Fruit fly (Drosophila melanogaster): ENCODE data around the gene Non2.
A peak's percentile ranks its signal among the peaks of the same experiment; 100 is the strongest.

The Non2 gene

DNA sequence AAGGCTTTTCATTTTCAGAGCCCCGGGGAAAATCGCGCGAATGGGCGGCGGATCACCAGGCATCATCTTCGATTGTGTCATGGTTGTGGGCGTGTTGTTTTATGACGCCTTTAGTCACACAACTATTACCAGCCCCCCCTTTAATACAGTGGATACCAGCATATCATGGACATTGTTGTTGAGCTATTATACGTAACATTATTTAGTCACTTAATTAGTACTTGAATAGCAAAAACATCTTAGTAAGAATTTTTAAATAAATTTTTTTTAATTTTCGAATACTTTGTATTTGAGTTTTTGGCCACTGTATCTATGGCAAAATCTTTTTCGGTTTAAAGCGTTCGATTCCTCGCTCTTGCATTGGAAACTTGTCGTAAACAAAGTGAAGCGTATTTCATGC lies 3.0 kb upstream of the Non2 start (continued):
- TF ChIP-seq row (GFP tag; IDR thresholded peaks at IDR 0.05), result peak; percentile 62
- TF ChIP-seq CG10959 (GFP tag; IDR thresholded peaks at IDR 0.05), result no peak
- no peak for TF ChIP-seq crol (GFP tag; IDR thresholded peaks at IDR 0.05)
- TF ChIP-seq CG34224 (GFP tag; IDR thresholded peaks at IDR 0.05; ENCODE audit: partially characterized antibody), result no peak
- TF ChIP-seq prd (optimal IDR thresholded peaks at IDR 0.05), result no peak
- peak; percentile 42; the same call in 2 of the 3 replicates for TF ChIP-seq prd (GFP tag; IDR thresholded peaks at IDR 0.05)
- TF ChIP-seq CG8765 (GFP tag; IDR thresholded peaks at IDR 0.05), result no peak
- TF ChIP-seq gem (tag; optimal IDR thresholded peaks at IDR 0.05), result peak; percentile 25
- TF ChIP-seq CG10431 (GFP tag; optimal IDR thresholded peaks at IDR 0.05), result no peak
- peak; percentile 47 for TF ChIP-seq CG10366 (GFP tag; IDR thresholded peaks at IDR 0.05)
- no peak for TF ChIP-seq CG8290 (GFP tag; optimal IDR thresholded peaks at IDR 0.05)
- no peak for TF ChIP-seq CG8290 (tag; optimal IDR thresholded peaks at IDR 0.05)
- TF ChIP-seq CG7839 (tag; optimal IDR thresholded peaks at IDR 0.05), result peak; percentile 35
- TF ChIP-seq CG2712 (tag; optimal IDR thresholded peaks at IDR 0.05), result peak; percentile 27

DNA sequence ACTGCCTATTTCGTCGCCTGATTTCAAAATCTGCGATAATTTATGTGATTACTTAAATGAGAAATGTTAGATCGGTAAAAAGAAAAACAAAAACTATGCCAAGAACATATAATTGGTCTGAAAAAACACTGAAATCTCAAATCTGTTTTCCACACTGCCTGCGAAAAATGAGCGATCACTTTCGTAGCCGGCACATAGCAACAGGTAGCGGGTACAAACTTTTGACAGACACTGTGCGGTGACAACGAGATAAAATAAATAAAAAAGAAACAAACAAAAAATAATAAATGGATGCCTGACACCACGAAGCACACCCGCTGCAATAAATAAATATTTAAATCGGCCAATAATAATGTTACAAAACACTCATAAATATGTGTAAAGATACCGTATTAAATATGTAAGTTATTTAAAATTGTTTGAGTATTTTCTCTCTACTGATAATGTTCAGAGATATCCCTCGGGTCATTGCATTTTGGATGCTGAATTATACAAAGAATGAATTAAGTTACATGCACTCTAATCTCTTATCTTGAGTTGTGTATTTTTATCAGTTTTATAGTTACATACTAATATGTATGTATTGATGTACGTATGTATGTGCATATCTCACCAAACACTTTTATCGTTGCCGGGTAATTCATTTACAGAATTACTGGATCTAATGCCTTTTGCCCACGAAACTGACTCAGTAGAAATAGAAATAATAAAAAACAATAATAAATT lies 1.6 kb upstream of the Non2 start:
- TF ChIP-seq HmgD (GFP tag; optimal IDR thresholded peaks at IDR 0.05) (no peak), HLHmδ (GFP tag; optimal IDR thresholded peaks at IDR 0.05) (no peak), amos (GFP tag; IDR thresholded peaks at IDR 0.05; ENCODE audit: partially characterized antibody) (no peak), CG30431 (GFP tag; optimal IDR thresholded peaks at IDR 0.05) (no peak), CG13624 (GFP tag; optimal IDR thresholded peaks at IDR 0.05) (no peak), gro (GFP tag; optimal IDR thresholded peaks at IDR 0.05) (no peak), gfzf (GFP tag; optimal IDR thresholded peaks at IDR 0.05) (no peak), Scr (GFP tag; IDR thresholded peaks at IDR 0.05; ENCODE audit: partially characterized antibody) (no peak), CG31441 (GFP tag; IDR thresholded peaks at IDR 0.05) (peak; percentile 32; the same call in 1 of the 2 replicates), toy (GFP tag; IDR thresholded peaks at IDR 0.05) (no peak), CG17359 (tag; optimal IDR thresholded peaks at IDR 0.05) (peak; percentile 13), exex (tag; optimal IDR thresholded peaks at IDR 0.05) (no peak), sqz (GFP tag; optimal IDR thresholded peaks at IDR 0.05) (no peak), CG11398 (GFP tag; optimal IDR thresholded peaks at IDR 0.05) (no peak), CG5180 (GFP tag; optimal IDR thresholded peaks at IDR 0.05) (no peak), Elba2 (GFP tag; optimal IDR thresholded peaks at IDR 0.05) (no peak), Tbp (GFP tag; optimal IDR thresholded peaks at IDR 0.05) (no peak), Nf-YA (GFP tag; IDR thresholded peaks at IDR 0.05) (no peak), usp (GFP tag; optimal IDR thresholded peaks at IDR 0.05) (no peak), hbn (GFP tag; IDR thresholded peaks at IDR 0.05; ENCODE audit: partially characterized antibody) (no peak), TFAM (GFP tag; optimal IDR thresholded peaks at IDR 0.05) (no peak), Doc2 (GFP tag; IDR thresholded peaks at IDR 0.05) (no peak), CG9932 (GFP tag; IDR thresholded peaks at IDR 0.05) (peak; percentile 54), Hsf (GFP tag; optimal IDR thresholded peaks at IDR 0.05) (no peak), CG34224 (GFP tag; IDR thresholded peaks at IDR 0.05; ENCODE audit: partially characterized antibody) (no peak), CG3847 (GFP tag; IDR thresholded peaks at IDR 0.05) (no peak), Dip3 (GFP tag; optimal IDR thresholded peaks at IDR 0.05) (peak; percentile 5), CG6272 (GFP tag; IDR thresholded peaks at IDR 0.05) (no peak), kah (GFP tag; optimal IDR thresholded peaks at IDR 0.05) (peak; percentile 70), dmrt11E (tag; optimal IDR thresholded peaks at IDR 0.05) (no peak), grn (GFP tag; optimal IDR thresholded peaks at IDR 0.05) (no peak), B-H1 (GFP tag; IDR thresholded peaks at IDR 0.05) (no peak), da (GFP tag; optimal IDR thresholded peaks at IDR 0.05) (no peak), sens-2 (GFP tag; IDR thresholded peaks at IDR 0.05) (no peak), eyg (GFP tag; optimal IDR thresholded peaks at IDR 0.05) (no peak), cas (GFP tag; IDR thresholded peaks at IDR 0.05) (no peak), CG15696 (tag; optimal IDR thresholded peaks at IDR 0.05) (no peak), CG7372 (GFP tag; IDR thresholded peaks at IDR 0.05) (no peak)

Measured in whole organism, embryonic.